Fruit fly (Drosophila melanogaster): ENCODE results near the gene CG18666.
A peak's percentile ranks its signal among the peaks of the same experiment; 100 is the strongest.

CG18666 gene

DNA sequence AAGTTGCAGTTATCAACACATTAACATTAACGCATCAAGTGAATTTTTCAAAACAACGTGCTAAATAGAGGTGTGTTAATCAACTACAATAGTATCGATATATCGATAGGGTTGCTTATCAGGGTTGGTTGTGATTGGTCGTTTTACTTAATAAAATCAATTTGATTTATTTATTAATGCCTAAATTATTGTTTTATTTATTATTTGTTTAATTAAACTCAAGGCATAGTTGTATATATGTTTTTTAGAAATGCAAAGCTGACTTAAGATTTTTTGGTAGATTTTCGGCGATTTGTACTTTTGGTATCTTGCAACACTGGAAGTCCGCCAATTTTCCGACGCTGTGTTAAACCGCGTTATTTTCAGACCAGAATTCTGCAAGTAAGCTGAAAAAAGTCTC, 23.6 kb upstream of the CG18666 start, which contains the start of the genes Art8 and dUTPase (continued):
- TF ChIP-seq CG6689 (GFP tag; IDR thresholded peaks at IDR 0.05) (peak; percentile 56), Ravus (GFP tag; IDR thresholded peaks at IDR 0.05) (no peak), nau (GFP tag; optimal IDR thresholded peaks at IDR 0.05) (no peak), fd102C (GFP tag; optimal IDR thresholded peaks at IDR 0.05) (no peak), CG30020 (tag; optimal IDR thresholded peaks at IDR 0.05) (peak; percentile 73), CG8281 (tag; optimal IDR thresholded peaks at IDR 0.05) (no peak), CG4854 (GFP tag; optimal IDR thresholded peaks at IDR 0.05) (peak; percentile 59), zfh1 (GFP tag; IDR thresholded peaks at IDR 0.05) (peak; percentile 72; the same call in 2 of the 3 replicates), tll (GFP tag; optimal IDR thresholded peaks at IDR 0.05) (no peak), ftz-f1 (GFP tag; optimal IDR thresholded peaks at IDR 0.05) (no peak), Camta (GFP tag; optimal IDR thresholded peaks at IDR 0.05) (peak; percentile 15), CG10462 (GFP tag; optimal IDR thresholded peaks at IDR 0.05) (peak; percentile 45), dan (GFP tag; IDR thresholded peaks at IDR 0.05) (no peak), gem (tag; optimal IDR thresholded peaks at IDR 0.05) (peak; percentile 86), CG11398 (GFP tag; optimal IDR thresholded peaks at IDR 0.05) (no peak), CG17328 (GFP tag; IDR thresholded peaks at IDR 0.05) (peak; percentile 56; the same call in 1 of the 2 replicates), ase (GFP tag; IDR thresholded peaks at IDR 0.05) (peak; percentile 60; the same call in 2 of the 3 replicates), CG14710 (tag; optimal IDR thresholded peaks at IDR 0.05) (peak; percentile 90), wek (GFP tag; optimal IDR thresholded peaks at IDR 0.05) (no peak), CG2202 (tag; optimal IDR thresholded peaks at IDR 0.05) (peak; percentile 49), ash1 (GFP tag; optimal IDR thresholded peaks at IDR 0.05) (no peak), CG31388 (GFP tag; optimal IDR thresholded peaks at IDR 0.05) (no peak), CG17829 (tag; optimal IDR thresholded peaks at IDR 0.05) (peak; percentile 79), fd96Cb (tag; optimal IDR thresholded peaks at IDR 0.05) (peak; percentile 34), hbn (GFP tag; IDR thresholded peaks at IDR 0.05; ENCODE audit: partially characterized antibody) (peak; percentile 85), Ada2b (GFP tag; IDR thresholded peaks at IDR 0.05) (peak; percentile 61), Xbp1 (GFP tag; optimal IDR thresholded peaks at IDR 0.05) (peak; percentile 79), sc (optimal IDR thresholded peaks at IDR 0.05) (no peak), sc (GFP tag; optimal IDR thresholded peaks at IDR 0.05) (no peak), CG32532 (GFP tag; IDR thresholded peaks at IDR 0.05) (peak; percentile 76), ttk (GFP tag; IDR thresholded peaks at IDR 0.05) (peak; percentile 29; the same call in 1 of the 2 replicates), CG32772 (GFP tag; IDR thresholded peaks at IDR 0.05) (peak; percentile 42; the same call in 1 of the 2 replicates), CG14441 (GFP tag; IDR thresholded peaks at IDR 0.05) (peak; percentile 48), CG16779 (GFP tag; IDR thresholded peaks at IDR 0.05) (no peak), CG2889 (GFP tag; IDR thresholded peaks at IDR 0.05) (0 out of 3 replicates have a peak, but pooled peaks have one; percentile 46), kni (GFP tag; optimal IDR thresholded peaks at IDR 0.05) (no peak), Sox102F (GFP tag; optimal IDR thresholded peaks at IDR 0.05) (peak; percentile 75), NC2β (GFP tag; optimal IDR thresholded peaks at IDR 0.05) (peak; percentile 30), cwo (GFP tag; optimal IDR thresholded peaks at IDR 0.05) (no peak), CG4282 (GFP tag; optimal IDR thresholded peaks at IDR 0.05) (no peak), ken (GFP tag; IDR thresholded peaks at IDR 0.05) (peak; percentile 62; the same call in 1 of the 3 replicates), CG12942 (GFP tag; optimal IDR thresholded peaks at IDR 0.05) (peak; percentile 76), H2.0 (GFP tag; IDR thresholded peaks at IDR 0.05) (peak; percentile 53), vfl (GFP tag; optimal IDR thresholded peaks at IDR 0.05) (peak; percentile 48), Lhr (GFP tag; optimal IDR thresholded peaks at IDR 0.05) (peak; percentile 53), Stat92E (GFP tag; optimal IDR thresholded peaks at IDR 0.05) (peak in 1 of 3 experiments; percentile 54), Gug (GFP tag; IDR thresholded peaks at IDR 0.05) (0 out of 4 replicates have a peak, but pooled peaks have one; percentile 20), CG7556 (GFP tag; optimal IDR thresholded peaks at IDR 0.05) (peak; percentile 63), CG8388 (GFP tag; optimal IDR thresholded peaks at IDR 0.05) (peak; percentile 65), danr (GFP tag; IDR thresholded peaks at IDR 0.05) (no peak; the same call in 1 of the 2 replicates), CG9876 (GFP tag; optimal IDR thresholded peaks at IDR 0.05) (peak; percentile 10)

All from whole organism, embryonic.